Worm (Caenorhabditis elegans) whole organism, early embryonic: ENCODE data around the gene rbm-17.

Experiments
- B0310.2 ChIP-seq: sonication (generic microtip); optimal IDR thresholded peaks from 2 replicates; lab custom pipeline; 2016; ENCODE audit warnings: mild to moderate bottlenecking, missing genetic modification characterization, missing compliant biosample characterization
- F13C5.2 ChIP-seq: sonication (generic microtip); optimal IDR thresholded peaks from 2 replicates; lab custom pipeline; 2017; ENCODE audit warnings: mild to moderate bottlenecking, missing genetic modification characterization, inconsistent platforms, missing compliant biosample characterization
- aly-1 ChIP-seq: sonication (generic microtip); optimal IDR thresholded peaks from 2 replicates; lab custom pipeline; 2016; ENCODE audit warnings: missing genetic modification characterization, missing compliant biosample characterization
- ama-1 ChIP-seq: fragments of 150-350 bp; optimal IDR thresholded peaks from 2 replicates; lab custom pipeline; 2014
- ceh-13 ChIP-seq: fragments of 200-800 bp; sonication (Bioruptor generic); optimal IDR thresholded peaks from 2 replicates; lab custom pipeline; 2018; ENCODE audit warnings: mild to moderate bottlenecking, missing genetic modification characterization, missing compliant biosample characterization
- ceh-36 ChIP-seq: sonication (generic microtip); optimal IDR thresholded peaks from 2 replicates; lab custom pipeline; 2016; ENCODE audit warnings: missing genetic modification characterization, inconsistent platforms, missing compliant biosample characterization
- ets-7 ChIP-seq: sonication (generic microtip); optimal IDR thresholded peaks from 2 replicates; lab custom pipeline; 2016; ENCODE audit warnings: missing genotype, missing genetic modification characterization, missing compliant biosample characterization
- flt-1 ChIP-seq: fragments of 200-800 bp; sonication (Bioruptor generic); IDR thresholded peaks from 2 replicates; pipeline ENCODE4 v1.3.6; 2022; ENCODE audit warnings: missing genetic modification characterization, missing compliant biosample characterization
- hmbx-1 ChIP-seq: sonication (generic microtip); optimal IDR thresholded peaks from 2 replicates; lab custom pipeline; 2016; ENCODE audit warnings: mild to moderate bottlenecking, missing genetic modification characterization, missing compliant biosample characterization
- hmg-4 ChIP-seq: fragments of 200-800 bp; sonication (Bioruptor generic); optimal IDR thresholded peaks from 2 replicates; lab custom pipeline; 2018; ENCODE audit warnings: mild to moderate bottlenecking, missing genetic modification characterization, missing compliant biosample characterization
- hnd-1 ChIP-seq: sonication (generic microtip); optimal IDR thresholded peaks from 2 replicates; lab custom pipeline; 2016; ENCODE audit warnings: missing genetic modification characterization, missing compliant biosample characterization
- pes-1 ChIP-seq: fragments of 200-800 bp; sonication (Bioruptor generic); IDR thresholded peaks from 2 replicates; pipeline ENCODE4 v1.3.6; 2022; ENCODE audit warnings: missing genetic modification reagents, missing genetic modification characterization, missing compliant biosample characterization
- scrt-1 ChIP-seq: fragments of 200-800 bp; sonication (Bioruptor generic); IDR thresholded peaks from 2 replicates; pipeline ENCODE4 v1.3.6; 2022; ENCODE audit warnings: missing genetic modification characterization, missing compliant biosample characterization
- sea-1 ChIP-seq: fragments of 200-800 bp; sonication (Bioruptor generic); conservative IDR thresholded peaks from 2 replicates; pipeline ENCODE4 v1.3.6; 2022; ENCODE audit warnings: missing genetic modification characterization, missing compliant biosample characterization
- tbx-11 ChIP-seq: fragments of 200-800 bp; sonication (Bioruptor generic); IDR thresholded peaks from 2 replicates; pipeline ENCODE4 v1.3.6; 2022; ENCODE audit warnings: missing genetic modification characterization, missing compliant biosample characterization
- tbx-37 ChIP-seq: fragments of 200-800 bp; sonication (Bioruptor generic); conservative IDR thresholded peaks from 2 replicates; pipeline ENCODE4 v1.3.6; 2022; ENCODE audit warnings: missing genetic modification reagents, missing genetic modification characterization, missing compliant biosample characterization
- tra-4 ChIP-seq: sonication (generic microtip); optimal IDR thresholded peaks from 2 replicates; lab custom pipeline; 2017; ENCODE audit warnings: missing genetic modification characterization, missing compliant biosample characterization

rbm-17 gene

DNA sequence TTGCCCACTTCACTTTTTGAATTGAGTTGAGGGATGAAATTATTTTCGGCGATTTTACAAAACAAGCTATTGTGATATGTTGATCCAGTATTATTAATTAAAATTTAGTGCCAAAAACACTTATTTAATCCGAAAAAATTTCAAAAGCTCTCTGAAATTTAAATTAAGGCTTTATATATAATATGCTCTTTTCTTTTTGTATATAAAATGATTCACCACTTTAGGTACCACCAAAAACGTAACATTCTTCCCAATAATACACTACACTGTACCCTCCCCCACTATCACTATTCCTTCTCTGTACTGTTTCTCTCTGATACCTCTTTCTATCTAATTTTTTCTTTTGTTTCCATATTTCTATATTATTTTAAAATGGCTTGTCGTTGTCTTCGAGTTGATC lies 5.7 kb downstream of the rbm-17 start, which contains the start of gene prx-2:
prx-2 (plus strand) TSS at position 301 of the 400 bp plus-strand sequence.
- TF ChIP-seq tra-4 (tag; lab: Kevin White, UChicago) (no peak), hmbx-1 (no peak), ets-7 (tag; lab: Kevin White, UChicago) (no peak), sea-1 (GFP tag; lab: Robert Waterston, UW) (no peak), B0310.2 (tag; lab: Kevin White, UChicago) (no peak), scrt-1 (GFP tag; lab: Robert Waterston, UW) (no peak), ceh-13 (GFP tag; lab: Kevin White, UChicago) (no peak), hnd-1 (tag; lab: Kevin White, UChicago) (no peak), hmg-4 (GFP tag; lab: Kevin White, UChicago) (no peak), ama-1 (no peak), tbx-37 (no peak), ceh-36 (no peak), tbx-11 (GFP tag; lab: Robert Waterston, UW) (no peak), aly-1 (tag; lab: Kevin White, UChicago) (no peak)

DNA sequence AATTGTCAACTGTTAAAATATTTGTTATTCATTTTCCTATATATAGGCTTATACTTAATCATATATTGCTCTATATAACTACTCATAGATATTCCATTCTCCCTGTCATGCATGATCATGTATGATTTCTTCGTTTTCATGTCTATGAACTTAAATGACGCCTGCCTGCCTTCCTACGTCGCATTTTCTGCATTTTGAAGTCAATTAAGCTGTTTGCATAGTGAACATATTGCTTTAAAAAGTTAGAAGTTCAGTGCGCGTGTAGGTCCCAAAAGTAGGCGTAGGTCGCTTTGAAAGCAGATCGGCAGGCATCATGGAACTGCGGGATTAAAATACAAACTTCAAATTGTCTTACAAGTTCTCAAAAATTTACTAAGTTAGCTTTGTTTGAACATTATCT lies 6.6 kb downstream of the rbm-17 start:
- TF ChIP-seq sea-1 (GFP tag; lab: Robert Waterston, UW) (no peak), aly-1 (tag; lab: Kevin White, UChicago) (no peak)

DNA sequence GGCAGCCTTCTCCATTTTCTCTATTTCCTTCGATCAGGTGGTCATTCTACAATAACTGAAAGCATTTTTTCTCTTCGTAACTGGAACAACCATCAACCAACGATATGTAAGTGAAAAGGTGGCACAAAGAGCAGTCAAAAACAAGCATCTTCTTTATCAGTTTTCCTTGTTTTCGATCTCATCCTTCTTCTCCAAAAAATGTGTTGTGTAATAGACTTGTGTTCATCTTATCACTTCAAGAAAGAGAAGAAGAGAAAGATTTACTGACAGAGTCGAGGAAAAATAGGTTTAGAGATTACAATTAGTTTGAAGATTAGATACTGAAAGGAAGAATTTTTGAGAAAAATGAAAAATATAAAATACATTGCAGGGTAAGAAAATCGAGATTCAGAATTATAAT lies 7.2 kb downstream of the rbm-17 start:
- TF ChIP-seq flt-1, result no peak
- TF ChIP-seq tbx-37, result no peak
- TF ChIP-seq B0310.2 (tag; lab: Kevin White, UChicago), result no peak
- no peak for TF ChIP-seq aly-1 (tag; lab: Kevin White, UChicago)
- TF ChIP-seq F13C5.2 (tag; lab: Kevin White, UChicago), result no peak
- TF ChIP-seq hmg-4 (GFP tag; lab: Kevin White, UChicago), result no peak
- no peak for TF ChIP-seq hmbx-1
- TF ChIP-seq ama-1, result no peak
- TF ChIP-seq tra-4 (tag; lab: Kevin White, UChicago), result no peak
- no peak for TF ChIP-seq scrt-1 (GFP tag; lab: Robert Waterston, UW)
- no peak for TF ChIP-seq tbx-11 (GFP tag; lab: Robert Waterston, UW)
- no peak for TF ChIP-seq sea-1 (GFP tag; lab: Robert Waterston, UW)
- no peak for TF ChIP-seq ets-7 (tag; lab: Kevin White, UChicago)
- TF ChIP-seq ceh-36, result no peak
- TF ChIP-seq hnd-1 (tag; lab: Kevin White, UChicago), result no peak

DNA sequence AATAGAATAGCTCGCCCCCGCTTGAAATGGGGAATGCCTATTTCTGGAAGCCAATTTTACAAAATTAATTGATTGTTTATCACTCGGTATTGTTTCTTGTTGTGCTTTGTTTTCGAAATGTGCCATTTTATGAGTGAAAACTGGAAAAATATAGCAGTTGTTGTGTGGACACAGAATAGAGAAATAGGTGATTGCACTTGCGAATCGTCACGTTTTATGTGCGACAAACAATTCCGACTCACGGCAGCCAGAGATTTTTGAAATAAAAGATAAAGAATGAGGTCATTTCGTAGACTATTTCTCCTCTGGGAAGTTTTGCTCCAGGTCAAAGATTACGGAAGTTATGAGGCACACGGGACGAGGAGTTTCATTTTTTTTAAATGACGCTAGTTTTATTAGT lies 8.8 kb downstream of the rbm-17 start:
- TF ChIP-seq hmbx-1 (no peak), sea-1 (GFP tag; lab: Robert Waterston, UW) (no peak), flt-1 (no peak), ceh-36 (no peak), tbx-11 (GFP tag; lab: Robert Waterston, UW) (no peak), ceh-13 (GFP tag; lab: Kevin White, UChicago) (no peak), F13C5.2 (tag; lab: Kevin White, UChicago) (no peak), ama-1 (no peak), ets-7 (tag; lab: Kevin White, UChicago) (no peak), pes-1 (no peak), B0310.2 (tag; lab: Kevin White, UChicago) (no peak), hmg-4 (GFP tag; lab: Kevin White, UChicago) (no peak), tbx-37 (no peak), tra-4 (tag; lab: Kevin White, UChicago) (no peak), scrt-1 (GFP tag; lab: Robert Waterston, UW) (no peak), aly-1 (tag; lab: Kevin White, UChicago) (no peak), hnd-1 (tag; lab: Kevin White, UChicago) (no peak)

DNA sequence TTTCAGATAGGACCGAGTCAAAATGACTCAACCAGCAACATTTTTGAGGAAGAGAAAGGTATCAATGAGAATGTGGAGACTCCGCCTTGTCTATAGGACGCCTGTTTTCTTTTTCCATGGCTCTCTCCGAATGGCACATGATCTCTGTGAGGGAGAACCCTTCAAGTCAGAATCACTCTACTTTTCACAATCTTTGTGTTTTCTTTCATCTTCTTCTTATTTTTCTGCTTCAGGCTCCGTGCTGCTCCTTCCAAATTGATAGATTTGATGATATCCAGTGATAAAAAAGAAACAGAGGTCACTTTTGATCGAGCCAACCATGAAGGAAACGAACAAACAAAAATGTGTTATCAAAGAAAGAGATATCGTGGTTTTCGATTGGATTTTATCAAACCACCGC lies 10.9 kb downstream of the rbm-17 start, which contains the start of gene ZK809.8:
ZK809.8 (minus strand) TSS at position 34 of the 400 bp plus-strand sequence.
- TF ChIP-seq hnd-1 (tag; lab: Kevin White, UChicago) (no peak), hmg-4 (GFP tag; lab: Kevin White, UChicago) (no peak), flt-1 (no peak), tbx-11 (GFP tag; lab: Robert Waterston, UW) (no peak), aly-1 (tag; lab: Kevin White, UChicago) (no peak), ama-1 (no peak), pes-1 (no peak), scrt-1 (GFP tag; lab: Robert Waterston, UW) (no peak), ceh-13 (GFP tag; lab: Kevin White, UChicago) (no peak), hmbx-1 (no peak), tra-4 (tag; lab: Kevin White, UChicago) (no peak)

DNA sequence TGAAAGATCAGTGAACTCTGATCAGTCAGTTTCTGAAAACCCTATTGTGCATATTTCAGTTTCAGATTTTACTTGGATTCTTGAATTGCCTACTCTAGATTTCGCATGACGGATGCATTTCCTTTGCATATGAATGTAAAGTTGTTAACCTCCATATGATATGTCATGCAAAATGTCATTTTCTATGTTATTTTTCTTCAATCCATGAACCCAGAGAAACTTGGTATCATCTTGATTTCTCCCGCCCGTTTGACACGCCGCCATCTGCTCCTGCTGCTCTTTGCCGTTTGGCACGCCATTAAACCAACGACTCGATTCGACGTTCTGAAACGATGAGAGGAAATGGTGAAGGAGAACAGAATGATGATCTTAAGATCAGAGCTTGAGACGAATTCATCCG lies 12.2 kb downstream of the rbm-17 start:
- no peak for TF ChIP-seq tra-4 (tag; lab: Kevin White, UChicago)
- no peak for TF ChIP-seq ama-1
- no peak for TF ChIP-seq sea-1 (GFP tag; lab: Robert Waterston, UW)
- TF ChIP-seq tbx-11 (GFP tag; lab: Robert Waterston, UW), result no peak
- TF ChIP-seq flt-1, result no peak
- TF ChIP-seq ceh-36, result no peak
- TF ChIP-seq hmg-4 (GFP tag; lab: Kevin White, UChicago), result no peak
- no peak for TF ChIP-seq tbx-37
- no peak for TF ChIP-seq B0310.2 (tag; lab: Kevin White, UChicago)
- no peak for TF ChIP-seq F13C5.2 (tag; lab: Kevin White, UChicago)
- TF ChIP-seq scrt-1 (GFP tag; lab: Robert Waterston, UW), result no peak
- TF ChIP-seq aly-1 (tag; lab: Kevin White, UChicago), result no peak
- TF ChIP-seq ceh-13 (GFP tag; lab: Kevin White, UChicago), result no peak
- no peak for TF ChIP-seq hnd-1 (tag; lab: Kevin White, UChicago)
- TF ChIP-seq hmbx-1, result no peak
- TF ChIP-seq pes-1, result no peak
- no peak for TF ChIP-seq ets-7 (tag; lab: Kevin White, UChicago)

DNA sequence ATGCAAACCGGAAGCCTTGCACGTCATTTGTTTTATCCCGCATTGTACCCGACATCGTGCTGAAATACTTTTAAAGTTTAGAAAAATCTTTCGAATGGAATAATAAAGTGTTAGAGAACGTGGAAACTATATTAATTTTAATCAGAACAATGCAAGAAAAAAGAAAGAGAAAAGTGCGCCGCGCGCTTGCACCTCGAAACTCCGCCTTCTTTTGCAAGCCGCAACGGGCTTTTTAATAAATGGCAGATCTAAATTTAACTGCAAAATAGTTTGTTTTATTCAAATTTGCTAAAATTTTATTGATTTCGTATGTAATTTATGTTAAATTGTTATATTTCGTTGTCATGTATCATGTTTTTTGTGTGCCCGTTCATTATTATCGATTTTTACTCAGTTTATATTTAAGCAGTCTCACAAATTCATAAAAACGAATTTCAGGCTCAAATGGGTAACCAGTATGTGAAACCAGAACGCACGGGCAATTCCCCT lies 13.9 kb downstream of the rbm-17 start, which contains the start of the genes acl-3 and ndub-6:
acl-3 (minus strand) TSS at position 59 of the 489 bp plus-strand sequence.
ndub-6 (plus strand) TSS at position 439 of the 489 bp plus-strand sequence.
- TF ChIP-seq B0310.2 (tag; lab: Kevin White, UChicago), result no peak
- no peak for TF ChIP-seq tbx-37
- TF ChIP-seq ama-1, result no peak
- TF ChIP-seq aly-1 (tag; lab: Kevin White, UChicago), result no peak
- TF ChIP-seq pes-1, result no peak
- TF ChIP-seq F13C5.2 (tag; lab: Kevin White, UChicago), result no peak
- no peak for TF ChIP-seq hmg-4 (GFP tag; lab: Kevin White, UChicago)
- no peak for TF ChIP-seq ceh-36
- no peak for TF ChIP-seq ets-7 (tag; lab: Kevin White, UChicago)
